Worm (Caenorhabditis elegans): ENCODE measurements around the gene str-84.

The str-84 gene

DNA sequence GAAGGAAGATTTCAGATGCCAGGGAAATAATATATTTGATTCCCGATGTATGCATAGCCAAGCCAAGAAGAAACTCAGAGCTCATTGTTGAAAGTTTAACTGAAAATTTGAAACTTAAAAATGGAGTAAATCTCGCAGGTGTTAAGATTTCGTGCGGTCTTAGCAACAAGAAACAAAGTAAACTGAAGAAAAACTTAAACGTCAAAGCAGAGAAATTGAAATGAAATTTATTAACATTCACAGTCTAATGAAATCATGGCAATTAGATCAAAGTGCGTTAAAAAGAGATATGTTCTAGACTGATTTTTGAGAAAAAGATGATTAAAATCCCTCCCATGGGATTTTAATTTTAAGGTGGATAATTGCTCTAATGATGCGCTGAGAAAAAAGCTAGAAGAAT lies at the start of gene str-84:
Gene str-84, minus strand, starts transcription at position 101 of the 400 bp plus-strand sequence.
- TF ChIP-seq unc-62 (GFP tag; optimal IDR thresholded peaks at IDR 0.05), result no peak

DNA sequence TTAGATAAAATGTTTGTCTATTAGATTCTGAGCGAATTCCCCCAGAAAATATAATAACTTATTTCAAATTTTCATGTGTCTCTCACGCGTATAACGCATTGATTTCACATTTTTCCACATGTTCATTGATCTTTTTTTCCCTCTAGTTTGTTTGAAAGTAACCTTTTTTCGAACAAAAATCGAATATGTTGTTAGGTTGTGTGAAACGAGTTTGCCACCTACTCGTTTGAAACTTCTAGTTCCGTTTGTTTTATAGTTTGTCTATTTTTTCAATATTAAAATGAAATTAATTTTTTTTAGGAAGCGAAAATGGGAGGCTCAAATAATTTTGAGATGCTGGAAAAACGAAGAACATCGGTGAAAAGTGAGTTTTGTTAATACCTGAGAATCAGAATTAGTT lies 49.5 kb upstream of the str-84 start, which contains the start of gene C25E10.5:
Gene C25E10.5, plus strand, starts transcription at position 301 of the 400 bp plus-strand sequence.
- TF ChIP-seq unc-62 (GFP tag; optimal IDR thresholded peaks at IDR 0.05), result no peak

ce11 chrV:9024713-9025112 lies 44.0 kb upstream of the str-84 start, which contains the start of gene bus-1:
Gene bus-1 (minus strand): TSS chrV:9024813.
- TF ChIP-seq unc-62 (GFP tag; optimal IDR thresholded peaks at IDR 0.05), result no peak

ce11 chrV:9022078-9022477 lies 41.3 kb upstream of the str-84 start, which contains the start of gene oac-41:
Gene oac-41 (minus strand): TSS chrV:9022178.
- TF ChIP-seq unc-62 (GFP tag; optimal IDR thresholded peaks at IDR 0.05), result no peak

- no peak for TF ChIP-seq unc-62 (GFP tag; optimal IDR thresholded peaks at IDR 0.05)
These were observed 38.1 kb upstream of the str-84 start for ce11 chrV:9018871-9019270.

DNA sequence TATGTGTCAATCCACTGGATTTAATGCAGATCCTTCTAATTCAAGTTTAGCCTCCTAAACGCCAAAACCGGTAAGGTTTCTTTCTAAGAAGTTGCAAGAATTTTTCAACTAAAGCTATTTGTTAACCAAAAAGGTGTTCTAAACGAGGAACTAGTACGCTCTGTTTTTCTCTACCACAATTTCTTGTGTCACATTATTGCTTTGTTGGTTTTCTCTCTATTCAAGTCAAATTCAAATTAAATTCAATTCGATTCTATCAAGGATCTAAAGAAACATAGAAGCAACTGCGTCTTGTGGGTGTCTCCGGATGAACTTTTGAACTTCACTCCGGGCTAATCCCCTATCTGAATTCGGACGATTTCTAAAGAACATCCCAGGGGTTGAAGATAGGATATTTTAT lies 35.7 kb upstream of the str-84 start, which contains the start of gene oac-40:
Gene oac-40, plus strand, starts transcription at position 301 of the 400 bp plus-strand sequence.
- no peak for TF ChIP-seq unc-62 (GFP tag; optimal IDR thresholded peaks at IDR 0.05)

ce11 chrV:9015540-9015939 lies 34.8 kb upstream of the str-84 start, which contains the start of gene srt-18:
Gene srt-18 (minus strand): TSS chrV:9015640.
- TF ChIP-seq unc-62 (GFP tag; optimal IDR thresholded peaks at IDR 0.05), result no peak

DNA sequence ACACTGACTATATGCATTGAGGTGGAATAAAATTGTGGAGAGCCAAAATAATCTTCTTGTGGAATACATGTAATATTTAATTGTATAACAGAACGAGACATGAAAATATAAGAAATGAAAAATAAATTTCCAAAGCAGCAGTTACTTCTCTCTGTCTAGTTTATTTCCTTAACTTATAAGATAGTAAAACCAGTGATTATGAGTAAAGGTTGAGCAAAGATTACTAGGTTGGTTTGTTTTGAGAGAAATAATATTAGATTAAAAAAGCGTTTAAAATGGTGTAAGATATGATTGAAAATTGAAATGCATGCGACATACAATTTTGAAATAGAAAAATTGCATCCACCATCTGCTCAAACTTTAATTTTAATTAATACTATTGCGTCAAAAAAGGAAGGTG lies 33.0 kb upstream of the str-84 start, which contains the start of gene srh-201:
Gene srh-201, minus strand, starts transcription at position 101 of the 400 bp plus-strand sequence.
- no peak for TF ChIP-seq unc-62 (GFP tag; optimal IDR thresholded peaks at IDR 0.05)

ce11 chrV:9009175-9009574 lies 28.4 kb upstream of the str-84 start, which contains the start of gene srx-2:
Gene srx-2 (plus strand): TSS chrV:9009475.
- no peak for TF ChIP-seq unc-62 (GFP tag; optimal IDR thresholded peaks at IDR 0.05)

DNA sequence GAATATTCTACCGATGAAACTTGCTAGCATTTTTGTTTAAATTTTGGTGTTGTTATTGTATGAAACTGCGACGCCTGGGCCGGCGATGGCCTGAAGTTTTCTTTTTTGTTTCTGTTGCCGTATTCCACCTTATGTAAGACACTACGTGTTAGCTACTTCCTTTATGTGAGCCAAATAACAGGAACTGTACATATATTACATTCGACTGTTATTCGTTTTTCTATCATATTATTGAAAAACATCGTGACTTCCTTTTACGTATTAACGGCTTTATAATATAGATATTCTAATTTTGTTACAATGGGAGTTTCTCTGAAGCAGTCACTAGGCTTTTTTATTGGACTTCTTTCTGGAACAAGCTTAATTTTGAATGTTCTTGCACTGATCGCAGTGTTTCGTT lies 24.5 kb upstream of the str-84 start, which contains the start of gene srx-3:
Gene srx-3, plus strand, starts transcription at position 301 of the 400 bp plus-strand sequence.
- TF ChIP-seq unc-62 (GFP tag; optimal IDR thresholded peaks at IDR 0.05), result no peak

- no peak for TF ChIP-seq unc-62 (GFP tag; optimal IDR thresholded peaks at IDR 0.05)
These were observed 22.5 kb upstream of the str-84 start, which contains the start of gene srx-1 for ce11 chrV:9003291-9003690. Gene srx-1 (plus strand): TSS chrV:9003672.

DNA sequence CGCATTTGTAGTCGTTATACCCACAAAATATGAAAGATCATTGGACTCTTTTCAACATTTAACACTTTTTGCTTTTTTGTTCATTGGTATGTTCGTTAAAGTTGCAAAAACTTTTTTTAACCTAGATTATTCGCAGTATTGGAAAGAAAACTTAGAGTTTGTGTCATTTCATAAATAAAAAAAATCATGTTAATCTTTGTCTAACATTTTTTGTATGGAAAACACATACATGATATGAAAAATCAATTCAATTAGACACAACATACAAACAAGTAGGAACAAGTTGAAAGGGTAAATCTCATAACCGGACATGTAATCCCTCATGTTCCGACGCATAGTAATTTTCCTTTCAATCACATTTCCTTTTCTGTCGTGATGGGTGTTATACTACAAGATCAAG lies 20.4 kb upstream of the str-84 start, which contains the start of gene F59E11.2:
Gene F59E11.2, plus strand, starts transcription at position 301 of the 400 bp plus-strand sequence.
- no peak for TF ChIP-seq unc-62 (GFP tag; optimal IDR thresholded peaks at IDR 0.05)

- TF ChIP-seq unc-62 (GFP tag; optimal IDR thresholded peaks at IDR 0.05), result no peak
These were observed 14.1 kb upstream of the str-84 start, which contains the start of gene F59E11.5 for ce11 chrV:8994801-8995200. Gene F59E11.5 (plus strand): TSS chrV:8995101.

DNA sequence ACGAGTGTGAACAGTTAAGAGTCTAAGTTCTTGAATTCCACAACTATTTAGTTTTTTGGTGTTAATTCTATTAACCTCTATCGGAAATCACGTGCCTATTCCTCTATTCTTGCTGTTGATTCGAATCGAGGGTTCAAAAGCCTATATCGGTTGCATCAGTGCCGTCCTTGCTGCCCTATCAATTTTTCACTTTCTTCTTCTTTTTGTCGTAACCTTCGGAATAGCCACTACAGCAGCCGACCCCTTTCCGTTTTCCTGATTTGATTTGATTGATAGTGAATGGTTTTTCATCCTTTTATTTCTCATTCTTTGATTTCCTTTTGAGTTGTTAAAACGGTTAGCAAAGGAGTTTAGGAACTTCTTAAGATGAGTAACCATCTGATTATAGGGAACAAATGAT lies 13.5 kb upstream of the str-84 start:
- TF ChIP-seq unc-62 (GFP tag; optimal IDR thresholded peaks at IDR 0.05), result no peak

DNA sequence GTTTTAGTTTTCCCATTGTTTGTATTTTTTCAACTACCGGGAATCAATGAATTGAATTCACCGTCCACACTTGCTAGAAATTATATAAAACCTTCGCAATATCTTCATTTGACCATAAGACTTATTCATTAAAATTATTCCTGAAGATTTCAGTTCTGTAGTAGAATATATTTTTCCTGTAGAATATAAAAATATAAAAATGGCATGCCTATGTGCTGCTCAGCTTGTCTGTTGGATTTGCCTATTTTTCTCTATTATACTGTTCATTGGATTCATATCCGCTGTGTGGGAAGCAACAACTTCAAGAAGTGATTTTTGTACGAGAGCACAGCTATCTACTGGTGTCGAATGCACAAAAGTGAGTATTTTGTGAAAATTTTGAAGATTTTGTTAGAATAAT lies 10.9 kb upstream of the str-84 start, which contains the start of gene F59E11.6:
Gene F59E11.6, plus strand, starts transcription at position 111 of the 400 bp plus-strand sequence.
- no peak for TF ChIP-seq unc-62 (GFP tag; optimal IDR thresholded peaks at IDR 0.05)

DNA sequence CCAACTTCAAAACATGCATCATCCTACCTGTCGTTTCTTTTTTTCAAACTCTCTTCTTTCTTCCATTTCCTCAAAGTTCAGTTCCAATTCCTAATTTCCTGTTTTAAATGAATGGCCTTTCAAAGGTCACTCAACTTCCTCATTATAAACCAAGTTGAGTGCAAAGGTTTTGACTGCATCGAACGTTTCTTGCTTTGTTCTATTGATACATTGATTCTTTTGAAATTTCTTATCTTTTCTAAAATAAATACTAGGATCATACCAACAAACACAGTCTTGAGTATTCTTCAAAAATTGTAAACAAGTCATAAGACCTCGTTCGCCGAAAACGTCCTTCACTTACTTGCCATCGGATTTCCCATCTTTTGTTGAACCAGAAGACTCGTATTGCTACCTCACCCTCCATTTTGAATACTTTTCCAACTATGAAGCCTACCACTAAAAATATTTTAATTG lies 9.5 kb upstream of the str-84 start, which contains the start of gene F59E11.7:
Gene F59E11.7, plus strand, starts transcription at position 51 of the 456 bp plus-strand sequence.
- no peak for TF ChIP-seq unc-62 (GFP tag; optimal IDR thresholded peaks at IDR 0.05)

DNA sequence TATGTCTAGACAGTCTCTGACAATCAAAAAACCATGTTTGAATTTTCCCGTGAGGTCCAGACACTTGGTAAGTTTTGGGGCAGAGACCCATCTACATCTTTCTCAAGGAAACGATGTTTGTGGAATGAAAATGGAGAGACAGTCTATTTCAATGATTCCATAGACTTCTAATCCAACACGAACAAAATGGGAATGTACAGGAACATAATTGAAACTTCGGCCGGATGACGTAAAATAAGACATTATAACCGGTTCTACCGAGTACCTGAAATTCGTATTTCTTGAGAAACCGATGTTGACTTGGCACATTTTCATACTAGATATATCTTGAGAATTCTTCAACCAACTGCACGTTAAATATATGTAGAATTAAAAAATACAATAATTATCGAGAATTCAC lies 7.4 kb upstream of the str-84 start, which contains the start of gene str-87:
Gene str-87, minus strand, starts transcription at position 101 of the 400 bp plus-strand sequence.
- TF ChIP-seq unc-62 (GFP tag; optimal IDR thresholded peaks at IDR 0.05), result no peak

Measured in whole organism, dauer.